Worm (Caenorhabditis elegans) whole organism, midembryonic: ENCODE results near the gene ced-6.

ENCODE experiments used
- cog-1 ChIP-seq: sonication (generic microtip); optimal IDR thresholded peaks from 2 replicates; lab custom pipeline; 2016; ENCODE audit warnings: missing genetic modification characterization, missing compliant biosample characterization
- flt-1 ChIP-seq: fragments of 200-800 bp; sonication (Bioruptor generic); IDR thresholded peaks from 2 replicates; pipeline ENCODE4 v1.3.6; 2022; ENCODE audit warnings: missing genetic modification characterization, missing compliant biosample characterization
- ref-1 ChIP-seq: fragments of 200-800 bp; sonication (Bioruptor generic); conservative IDR thresholded peaks from 2 replicates; pipeline ENCODE4 v1.3.6; 2022; ENCODE audit warnings: missing genetic modification reagents, missing genetic modification characterization, missing compliant biosample characterization
- ztf-29 ChIP-seq: fragments of 200-800 bp; sonication (Bioruptor generic); IDR thresholded peaks from 2 replicates; pipeline ENCODE4 v1.3.6; 2022; ENCODE audit warnings: missing genetic modification reagents, missing genetic modification characterization, missing compliant biosample characterization

ce11 chrIII:5599958-5600357 lies 4.4 kb downstream of the ced-6 start, which contains the start of gene wdr-37:
- TF ChIP-seq flt-1 (GFP tag; lab: Robert Waterston, UW) (no peak), cog-1 (no peak), ztf-29 (GFP tag; lab: Robert Waterston, UW) (no peak), ref-1 (GFP tag; lab: Robert Waterston, UW) (no peak)
